Fruit fly (Drosophila melanogaster): ENCODE measurements around the gene CG46396.

dm6 chr3R:6351181-6351580 lies 47.3 kb downstream of the CG46396 start:
- TF ChIP-seq psq (optimal IDR thresholded peaks at IDR 0.05) (no peak), insv (optimal IDR thresholded peaks at IDR 0.05) (no peak), ttk (optimal IDR thresholded peaks at IDR 0.05) (no peak), h (optimal IDR thresholded peaks at IDR 0.05) (no peak)

Data from Kc167 (cell line).